Worm (Caenorhabditis elegans): ENCODE data around the gene F56D2.5.

The F56D2.5 gene

DNA sequence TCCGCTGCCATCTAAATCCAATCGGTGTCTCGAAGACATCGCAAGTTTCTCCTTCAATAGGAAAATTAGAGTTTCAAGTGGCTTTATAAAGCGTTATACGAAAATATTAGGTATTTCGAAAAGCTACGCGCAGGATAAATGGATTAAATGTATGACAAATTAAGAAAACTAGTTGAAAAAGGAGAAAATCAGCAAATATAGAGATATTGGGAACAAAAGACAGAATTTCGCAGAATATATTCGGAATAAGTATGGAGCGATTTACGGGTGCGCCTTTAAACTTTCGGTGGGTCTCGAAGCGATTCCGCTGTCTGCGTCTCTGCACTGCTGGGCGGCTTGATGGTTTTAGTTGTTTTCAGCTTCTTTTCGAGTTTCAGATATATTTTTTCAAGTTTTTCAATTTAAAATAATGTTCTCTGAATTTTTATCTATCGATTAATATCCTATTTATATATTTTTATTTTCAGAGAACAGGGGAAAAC lies 10.5 kb upstream of the F56D2.5 start, which contains the start of the genes ddx-15 and ucr-1:
Gene ddx-15 (minus strand): TSS at position 51 of the 482 bp plus-strand sequence.
Gene ucr-1 (plus strand): TSS at position 468 of the 482 bp plus-strand sequence.
- TF ChIP-seq cebp-1 (GFP tag; IDR thresholded peaks at IDR 0.05) (no peak), cebp-1 (tag; optimal IDR thresholded peaks at IDR 0.05) (peak; percentile 18), dpl-1 (GFP tag; optimal IDR thresholded peaks at IDR 0.05) (peak; percentile 53), dox-1 (GFP tag; IDR thresholded peaks at IDR 0.05) (peak; percentile 66), ztf-3 (GFP tag; optimal IDR thresholded peaks at IDR 0.05) (no peak), F33H1.4 (GFP tag; IDR thresholded peaks at IDR 0.05) (peak; percentile 96), tbx-9 (tag; optimal IDR thresholded peaks at IDR 0.05; ENCODE audit: borderline replicate concordance) (no peak), efl-1 (GFP tag; optimal IDR thresholded peaks at IDR 0.05) (peak; percentile 40), chd-7 (tag; optimal IDR thresholded peaks at IDR 0.05) (no peak), ceh-91 (GFP tag; IDR thresholded peaks at IDR 0.05) (peak; percentile 64), F23B12.7 (tag; optimal IDR thresholded peaks at IDR 0.05; ENCODE audit: insufficient read depth) (peak; percentile 47), lsl-1 (GFP tag; optimal IDR thresholded peaks at IDR 0.05) (peak; percentile 66), tbp1 (GFP tag; optimal IDR thresholded peaks at IDR 0.05) (peak; percentile 40), F37B4.10 (GFP tag; IDR thresholded peaks at IDR 0.05) (no peak), D2030.7 (GFP tag; IDR thresholded peaks at IDR 0.05) (peak; percentile 62), ccch-3 (GFP tag; optimal IDR thresholded peaks at IDR 0.05) (no peak), madf-10 (tag; optimal IDR thresholded peaks at IDR 0.05) (no peak), lsy-27 (tag; optimal IDR thresholded peaks at IDR 0.05; ENCODE audit: borderline replicate concordance, insufficient read depth) (no peak), hmg-1.2 (GFP tag; IDR thresholded peaks at IDR 0.05) (peak; percentile 86), ceh-58 (GFP tag; IDR thresholded peaks at IDR 0.05) (no peak), mel-28 (tag; optimal IDR thresholded peaks at IDR 0.05; ENCODE audit: borderline replicate concordance) (no peak), F49E8.2 (tag; optimal IDR thresholded peaks at IDR 0.05; ENCODE audit: insufficient read depth) (peak; percentile 21), ztf-6 (GFP tag; IDR thresholded peaks at IDR 0.05) (no peak), attf-5 (GFP tag; optimal IDR thresholded peaks at IDR 0.05) (peak; percentile 63), egrh-3 (GFP tag; IDR thresholded peaks at IDR 0.05) (no peak), B0019.2 (GFP tag; conservative IDR thresholded peaks at IDR 0.05) (peak; percentile 52; the same call in 1 of the 2 replicates), nhr-80 (tag; optimal IDR thresholded peaks at IDR 0.05) (peak; percentile 20), snpc-3.4 (tag; optimal IDR thresholded peaks at IDR 0.05) (peak; percentile 56), athp-1 (tag; optimal IDR thresholded peaks at IDR 0.05) (no peak), cebp-2 (GFP tag; IDR thresholded peaks at IDR 0.05) (no peak), madf-8 (GFP tag; conservative IDR thresholded peaks at IDR 0.05) (peak; percentile 31; the same call in 1 of the 2 replicates), snpc-4 (GFP tag; optimal IDR thresholded peaks at IDR 0.05) (no peak), snpc-4 (tag; optimal IDR thresholded peaks at IDR 0.05) (peak in 2 of 4 experiments; percentile 1 to 45), F22D6.2 (tag; optimal IDR thresholded peaks at IDR 0.05) (no peak), let-526 (GFP tag; IDR thresholded peaks at IDR 0.05) (no peak), pbrm-1 (GFP tag; IDR thresholded peaks at IDR 0.05) (peak; percentile 59; the same call in 1 of the 2 replicates), lin-35 (GFP tag; optimal IDR thresholded peaks at IDR 0.05) (peak in 1 of 3 experiments; percentile 36), madf-6 (GFP tag; IDR thresholded peaks at IDR 0.05) (peak; percentile 79), attf-3 (GFP tag; conservative IDR thresholded peaks at IDR 0.05) (peak; percentile 51; the same call in 1 of the 2 replicates), ztf-18 (tag; optimal IDR thresholded peaks at IDR 0.05) (peak; percentile 4), snpc-1.1 (tag; optimal IDR thresholded peaks at IDR 0.05; ENCODE audit: insufficient read depth) (peak; percentile 8), mcd-1 (GFP tag; IDR thresholded peaks at IDR 0.05) (peak; percentile 74), ama-1 (optimal IDR thresholded peaks at IDR 0.05) (no peak), ama-1 (GFP tag; optimal IDR thresholded peaks at IDR 0.05) (no peak), lin-54 (GFP tag; optimal IDR thresholded peaks at IDR 0.05) (peak; percentile 64), somi-1 (GFP tag; optimal IDR thresholded peaks at IDR 0.05) (no peak)

All from whole organism, young adult.